Worm (Caenorhabditis elegans) whole organism, L3 larva: ENCODE results near the gene cest-4.
"Not testable (repeated sequence)": the region's sequence is repeated elsewhere in the genome, so short reads cannot be mapped to it uniquely, and the experiment has no call there.

Source experiments
- R02D3.7 ChIP-seq: fragments of 150-350 bp; optimal IDR thresholded peaks from 2 replicates; lab custom pipeline; 2014; ENCODE audit warnings: missing biosample characterization, missing genetic modification characterization
- aly-2 ChIP-seq: fragments of 150-350 bp; optimal IDR thresholded peaks from 2 replicates; lab custom pipeline; 2014; ENCODE audit warnings: missing biosample characterization, missing genetic modification characterization
- ama-1 ChIP-seq: fragments of 150-350 bp; optimal IDR thresholded peaks from 2 replicates; lab custom pipeline; 2018
- egl-27 ChIP-seq: sonication (generic microtip); optimal IDR thresholded peaks from 4 replicates; lab custom pipeline; 2017; ENCODE audit warnings: missing biosample characterization, missing genetic modification reagents, missing genetic modification characterization
- fos-1 ChIP-seq: fragments of 150-350 bp; optimal IDR thresholded peaks from 2 replicates; lab custom pipeline; 2014; ENCODE audit warnings: missing biosample characterization, missing genetic modification characterization
- jun-1 ChIP-seq: fragments of 150-350 bp; optimal IDR thresholded peaks from 2 replicates; lab custom pipeline; 2014; ENCODE audit warnings: missing biosample characterization, missing genetic modification reagents, missing genetic modification characterization
- nfya-1 ChIP-seq: sonication (generic microtip); optimal IDR thresholded peaks from 2 replicates; lab custom pipeline; 2017; ENCODE audit warnings: missing genetic modification characterization, mild to moderate bottlenecking, missing compliant biosample characterization, antibody characterized with exemption, moderate library complexity; ENCODE audit not compliant: insufficient read depth
- nhr-23 ChIP-seq: fragments of 150-350 bp; optimal IDR thresholded peaks from 2 replicates; lab custom pipeline; 2014; ENCODE audit warnings: missing biosample characterization, missing genetic modification reagents, missing genetic modification characterization
- nhr-77 ChIP-seq: fragments of 150-350 bp; optimal IDR thresholded peaks from 2 replicates; lab custom pipeline; 2014; ENCODE audit warnings: missing biosample characterization, missing genetic modification characterization
- snpc-4 ChIP-seq: fragments of 150-350 bp; optimal IDR thresholded peaks from 2 replicates; lab custom pipeline; 2014; ENCODE audit warnings: missing biosample characterization, missing genetic modification characterization
- unc-62 ChIP-seq: fragments of 150-350 bp; sonication (generic microtip); optimal IDR thresholded peaks from 4 replicates; lab custom pipeline; 2014; ENCODE audit warnings: missing biosample characterization, missing genetic modification reagents, missing genetic modification characterization

ce11 chrIV:6827477-6827876 is 25.3 kb upstream of the cest-4 start, which contains the start of gene H20E11.2:
- not testable (repeated sequence) for TF ChIP-seq R02D3.7 (tag; lab: Kevin White, UChicago); aly-2 (tag; lab: Kevin White, UChicago); egl-27 (tag; lab: Kevin White, UChicago); nfya-1; ama-1 (lab: Kevin White, UChicago); nhr-77 (tag; lab: Kevin White, UChicago); unc-62 (GFP tag; lab: Kevin White, UChicago); fos-1 (tag; lab: Kevin White, UChicago); jun-1 (tag; lab: Kevin White, UChicago); snpc-4 (tag; lab: Kevin White, UChicago); nhr-23 (tag; lab: Kevin White, UChicago)
